Worm (Caenorhabditis elegans): ENCODE results near the gene R02D5.10.

R02D5.10 gene

DNA sequence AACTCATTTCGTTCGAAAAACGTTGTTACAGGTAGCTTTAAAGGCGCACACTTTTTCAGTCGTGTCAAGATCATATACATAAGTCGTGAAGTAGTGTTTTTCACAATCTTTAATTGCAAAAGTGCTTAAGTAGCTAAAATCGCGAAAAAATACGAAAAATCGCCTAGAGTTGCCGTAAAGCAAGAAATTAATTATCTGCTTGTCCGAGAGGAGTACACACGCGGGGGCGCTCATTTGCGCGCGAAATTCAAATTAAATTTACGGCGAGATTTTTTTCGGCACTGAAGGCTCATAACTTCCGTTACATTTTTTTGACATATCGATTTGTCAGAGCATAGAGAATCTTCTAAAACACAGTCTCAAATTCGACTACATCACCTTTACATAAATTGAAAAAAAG lies 22.0 kb upstream of the R02D5.10 start:
- TF ChIP-seq lin-13 (tag; optimal IDR thresholded peaks at IDR 0.05) (no peak), lin-32 (GFP tag; optimal IDR thresholded peaks at IDR 0.05) (no peak), cnd-1 (tag; optimal IDR thresholded peaks at IDR 0.05) (no peak), zip-8 (tag; optimal IDR thresholded peaks at IDR 0.05) (no peak), elt-1 (tag; optimal IDR thresholded peaks at IDR 0.05; ENCODE audit: borderline replicate concordance, insufficient read depth) (no peak)

- TF ChIP-seq nhr-237 (tag; optimal IDR thresholded peaks at IDR 0.05): no peak
- no peak for TF ChIP-seq mep-1 (tag; optimal IDR thresholded peaks at IDR 0.05)
- TF ChIP-seq drap-1 (GFP tag; optimal IDR thresholded peaks at IDR 0.05): no peak
- no peak for TF ChIP-seq M03D4.4 (tag; optimal IDR thresholded peaks at IDR 0.05)
- no peak for TF ChIP-seq tbx-8 (GFP tag; optimal IDR thresholded peaks at IDR 0.05)
- TF ChIP-seq elt-3 (tag; optimal IDR thresholded peaks at IDR 0.05): no peak
These were observed 21.4 kb upstream of the R02D5.10 start, which contains the start of gene F08H9.2 for ce11 chrV:14460615-14461102. Gene F08H9.2 (plus strand): TSS chrV:14460665.

ce11 chrV:14462653-14463052 lies 19.4 kb upstream of the R02D5.10 start:
- TF ChIP-seq lsy-2 (tag; optimal IDR thresholded peaks at IDR 0.05) (no peak), bed-3 (GFP tag; optimal IDR thresholded peaks at IDR 0.05) (no peak), nhr-2 (tag; optimal IDR thresholded peaks at IDR 0.05) (no peak), pha-4 (tag; optimal IDR thresholded peaks at IDR 0.05) (no peak), lin-13 (tag; optimal IDR thresholded peaks at IDR 0.05) (no peak), ces-1 (GFP tag; optimal IDR thresholded peaks at IDR 0.05) (no peak), ztf-11 (tag; optimal IDR thresholded peaks at IDR 0.05) (no peak), lin-32 (GFP tag; optimal IDR thresholded peaks at IDR 0.05) (no peak), nhr-12 (tag; optimal IDR thresholded peaks at IDR 0.05) (no peak), ceh-83 (GFP tag; optimal IDR thresholded peaks at IDR 0.05) (no peak), tbx-8 (GFP tag; optimal IDR thresholded peaks at IDR 0.05) (no peak), nhr-237 (tag; optimal IDR thresholded peaks at IDR 0.05) (no peak)

ce11 chrV:14463087-14463486 lies 19.0 kb upstream of the R02D5.10 start, which contains the start of gene F08H9.3:
Gene F08H9.3 (minus strand): TSS chrV:14463338.
- TF ChIP-seq cnd-1 (tag; optimal IDR thresholded peaks at IDR 0.05) (peak; percentile 7), drap-1 (GFP tag; optimal IDR thresholded peaks at IDR 0.05) (peak; percentile 14)

DNA sequence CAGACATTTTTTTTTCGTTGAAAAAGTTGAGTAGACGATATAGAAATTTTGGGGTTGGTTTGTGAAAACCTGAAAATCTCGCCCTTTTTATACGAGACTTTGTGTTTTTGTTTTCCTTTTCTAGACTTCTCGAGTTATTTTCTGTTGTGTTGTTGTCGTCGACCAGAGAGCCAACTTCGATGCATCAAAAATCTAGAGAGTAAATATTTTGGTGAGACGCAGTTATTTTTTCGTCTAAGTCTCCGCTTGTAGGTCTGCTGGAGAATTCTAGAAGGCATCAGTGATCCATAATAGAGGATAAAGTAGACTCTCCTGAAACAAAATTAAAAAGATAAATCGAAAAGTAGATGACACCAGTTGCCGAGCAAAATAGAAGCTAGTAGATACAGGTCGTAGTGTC lies 17.7 kb upstream of the R02D5.10 start, which contains the start of gene F08H9.4:
F08H9.4 (minus strand) TSS at position 61 of the 400 bp plus-strand sequence.
- no peak for TF ChIP-seq mls-2 (tag; optimal IDR thresholded peaks at IDR 0.05)
- TF ChIP-seq nhr-76 (tag; optimal IDR thresholded peaks at IDR 0.05): no peak
- no peak for TF ChIP-seq bed-3 (GFP tag; optimal IDR thresholded peaks at IDR 0.05)
- no peak for TF ChIP-seq sem-2 (GFP tag; optimal IDR thresholded peaks at IDR 0.05)
- no peak for TF ChIP-seq ces-1 (GFP tag; optimal IDR thresholded peaks at IDR 0.05)
- no peak for TF ChIP-seq mab-5 (tag; optimal IDR thresholded peaks at IDR 0.05)
- no peak for TF ChIP-seq ceh-43 (GFP tag; optimal IDR thresholded peaks at IDR 0.05)
- no peak for TF ChIP-seq lin-32 (GFP tag; optimal IDR thresholded peaks at IDR 0.05)
- TF ChIP-seq unc-62 (GFP tag; optimal IDR thresholded peaks at IDR 0.05): no peak
- TF ChIP-seq blmp-1 (tag; optimal IDR thresholded peaks at IDR 0.05): no peak
- TF ChIP-seq snpc-4 (tag; optimal IDR thresholded peaks at IDR 0.05): no peak
- no peak for TF ChIP-seq tbx-8 (GFP tag; optimal IDR thresholded peaks at IDR 0.05)
- no peak for TF ChIP-seq pha-4 (tag; optimal IDR thresholded peaks at IDR 0.05)
- TF ChIP-seq nhr-28 (tag; optimal IDR thresholded peaks at IDR 0.05): no peak
- no peak for TF ChIP-seq unc-120 (tag; optimal IDR thresholded peaks at IDR 0.05; ENCODE audit: poor library complexity, severe bottlenecking)

DNA sequence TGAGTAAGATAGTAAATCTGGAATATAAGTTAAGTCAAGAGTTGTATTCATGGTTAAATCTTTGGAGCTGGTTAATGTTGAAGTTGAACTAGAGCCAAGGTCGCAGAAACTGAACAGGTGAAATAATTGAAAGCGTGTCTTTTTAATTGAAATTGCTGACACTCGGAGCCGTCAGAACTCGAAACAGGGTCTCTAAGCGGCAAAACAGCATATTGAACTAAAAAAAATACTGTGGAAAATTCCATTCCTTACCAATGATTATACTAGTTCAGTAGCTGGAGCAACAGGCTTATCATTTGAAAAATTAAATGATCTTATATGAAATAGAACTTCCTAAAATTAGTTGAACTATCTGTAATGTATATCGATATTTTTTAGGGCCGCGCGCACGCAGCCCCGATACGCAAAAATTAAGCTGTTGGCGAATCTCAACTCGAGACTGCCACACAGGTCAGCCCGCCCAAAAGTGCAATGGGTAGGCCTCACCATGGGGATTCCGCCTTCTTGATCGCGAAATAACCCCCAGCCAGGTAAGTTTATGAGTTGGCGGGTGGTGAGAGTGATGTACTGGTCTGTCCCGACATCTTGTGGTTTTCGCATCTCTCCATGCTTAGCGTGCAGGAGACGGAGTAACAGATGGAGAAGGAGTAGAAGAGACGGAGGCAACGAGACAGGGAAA lies 13.8 kb upstream of the R02D5.10 start, which contains the start of gene srz-97:
srz-97 (minus strand) TSS at position 51 of the 679 bp plus-strand sequence.
- TF ChIP-seq ceh-43 (GFP tag; optimal IDR thresholded peaks at IDR 0.05) (no peak), drap-1 (GFP tag; optimal IDR thresholded peaks at IDR 0.05) (peak; percentile 53), mab-5 (tag; optimal IDR thresholded peaks at IDR 0.05) (no peak), blmp-1 (tag; optimal IDR thresholded peaks at IDR 0.05) (no peak), ceh-83 (GFP tag; optimal IDR thresholded peaks at IDR 0.05) (peak; percentile 1), elt-3 (tag; optimal IDR thresholded peaks at IDR 0.05) (no peak), nhr-12 (tag; optimal IDR thresholded peaks at IDR 0.05) (no peak), mls-2 (tag; optimal IDR thresholded peaks at IDR 0.05) (no peak), mep-1 (tag; optimal IDR thresholded peaks at IDR 0.05) (no peak), ces-1 (GFP tag; optimal IDR thresholded peaks at IDR 0.05) (no peak), nhr-237 (tag; optimal IDR thresholded peaks at IDR 0.05) (no peak), zip-8 (tag; optimal IDR thresholded peaks at IDR 0.05) (no peak), flh-1 (GFP tag; optimal IDR thresholded peaks at IDR 0.05) (no peak), sptf-1 (tag; optimal IDR thresholded peaks at IDR 0.05) (no peak), bed-3 (GFP tag; optimal IDR thresholded peaks at IDR 0.05) (no peak), nhr-2 (tag; optimal IDR thresholded peaks at IDR 0.05) (no peak), sem-2 (GFP tag; optimal IDR thresholded peaks at IDR 0.05) (no peak), unc-39 (tag; optimal IDR thresholded peaks at IDR 0.05) (no peak), snpc-4 (tag; optimal IDR thresholded peaks at IDR 0.05) (no peak), ztf-11 (tag; optimal IDR thresholded peaks at IDR 0.05) (no peak), lin-13 (tag; optimal IDR thresholded peaks at IDR 0.05) (no peak), nhr-76 (tag; optimal IDR thresholded peaks at IDR 0.05) (no peak), cnd-1 (tag; optimal IDR thresholded peaks at IDR 0.05) (peak; percentile 64), nhr-28 (tag; optimal IDR thresholded peaks at IDR 0.05) (no peak), lsy-2 (tag; optimal IDR thresholded peaks at IDR 0.05) (no peak), hlh-1 (tag; optimal IDR thresholded peaks at IDR 0.05) (no peak)

All from whole organism, mixed stage, embryonic.